Worm (Caenorhabditis elegans) whole organism, L3 larva: Measurements from ENCODE around the gene cnt-2.

Experiments
- ceh-28 ChIP-seq: fragments of 150-350 bp; optimal IDR thresholded peaks from 2 replicates; lab custom pipeline; 2014; ENCODE audit warnings: missing biosample characterization, missing genetic modification reagents, missing genetic modification characterization
- jun-1 ChIP-seq: fragments of 150-350 bp; optimal IDR thresholded peaks from 2 replicates; lab custom pipeline; 2014; ENCODE audit warnings: missing biosample characterization, missing genetic modification reagents, missing genetic modification characterization
- nhr-11 ChIP-seq: fragments of 150-350 bp; optimal IDR thresholded peaks from 2 replicates; lab custom pipeline; 2014; ENCODE audit warnings: missing biosample characterization, missing genetic modification characterization
- nhr-28 ChIP-seq: fragments of 150-350 bp; optimal IDR thresholded peaks from 2 replicates; lab custom pipeline; 2014; ENCODE audit warnings: missing biosample characterization, missing genetic modification characterization
- nhr-67 ChIP-seq: fragments of 150-350 bp; optimal IDR thresholded peaks from 2 replicates; lab custom pipeline; 2014; ENCODE audit warnings: missing biosample characterization, missing genetic modification characterization
- nhr-76 ChIP-seq: fragments of 150-350 bp; sonication (generic microtip); optimal IDR thresholded peaks from 5 replicates; lab custom pipeline; 2014; ENCODE audit warnings: missing biosample characterization, missing genetic modification characterization
- pha-4 ChIP-seq: fragments of 150-350 bp; optimal IDR thresholded peaks from 2 replicates; lab custom pipeline; 2014; ENCODE audit warnings: missing biosample characterization, missing genetic modification reagents, missing genetic modification characterization
- skn-1 ChIP-seq: fragments of 150-350 bp; optimal IDR thresholded peaks from 2 replicates; lab custom pipeline; 2014; ENCODE audit warnings: missing biosample characterization, missing genetic modification characterization
- tbx-2 ChIP-seq: sonication (generic microtip); optimal IDR thresholded peaks from 2 replicates; lab custom pipeline; 2016; ENCODE audit warnings: mild to moderate bottlenecking, missing genetic modification characterization, missing compliant biosample characterization
- zag-1 ChIP-seq: fragments of 150-350 bp; optimal IDR thresholded peaks from 2 replicates; lab custom pipeline; 2014; ENCODE audit warnings: missing biosample characterization, missing genetic modification characterization
- ztf-4 ChIP-seq: fragments of 150-350 bp; optimal IDR thresholded peaks from 2 replicates; lab custom pipeline; 2014; ENCODE audit warnings: missing biosample characterization, missing genetic modification characterization

DNA sequence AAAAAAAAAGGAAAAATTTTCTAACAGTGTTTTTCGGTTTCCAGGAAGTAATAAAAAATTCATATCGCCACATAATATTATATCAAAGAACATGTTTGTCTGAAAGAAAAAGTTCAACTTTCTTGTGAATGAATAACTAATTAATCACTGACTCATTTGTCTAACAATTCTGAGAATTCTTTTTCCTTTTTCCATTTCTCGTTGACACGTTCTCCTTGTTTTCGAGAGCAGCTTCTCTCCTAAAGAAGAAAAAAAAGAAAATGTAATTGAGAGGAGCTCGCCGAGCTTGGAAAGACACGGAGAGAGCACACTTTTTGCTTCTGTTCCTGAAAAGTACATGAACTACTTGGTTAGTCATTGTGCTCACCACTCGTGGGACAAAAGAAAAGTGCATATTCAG lies 46.7 kb upstream of the cnt-2 start:
- no peak for TF ChIP-seq nhr-28 (tag; lab: Kevin White, UChicago)
- TF ChIP-seq tbx-2 (tag; lab: Kevin White, UChicago), result no peak
- TF ChIP-seq nhr-76 (tag; lab: Kevin White, UChicago), result no peak
- no peak for TF ChIP-seq nhr-67 (tag; lab: Kevin White, UChicago)
- no peak for TF ChIP-seq ztf-4 (tag; lab: Kevin White, UChicago)
- no peak for TF ChIP-seq skn-1
- TF ChIP-seq zag-1 (tag; lab: Kevin White, UChicago), result no peak
- TF ChIP-seq nhr-11 (tag; lab: Kevin White, UChicago), result no peak
- no peak for TF ChIP-seq ceh-28 (tag; lab: Kevin White, UChicago)
- TF ChIP-seq pha-4 (tag; lab: Kevin White, UChicago), result no peak
- no peak for TF ChIP-seq jun-1
